Fruit fly (Drosophila melanogaster): ENCODE measurements around the gene cDIP.
A peak's percentile ranks its signal among the peaks of the same experiment; 100 is the strongest.

cDIP gene

DNA sequence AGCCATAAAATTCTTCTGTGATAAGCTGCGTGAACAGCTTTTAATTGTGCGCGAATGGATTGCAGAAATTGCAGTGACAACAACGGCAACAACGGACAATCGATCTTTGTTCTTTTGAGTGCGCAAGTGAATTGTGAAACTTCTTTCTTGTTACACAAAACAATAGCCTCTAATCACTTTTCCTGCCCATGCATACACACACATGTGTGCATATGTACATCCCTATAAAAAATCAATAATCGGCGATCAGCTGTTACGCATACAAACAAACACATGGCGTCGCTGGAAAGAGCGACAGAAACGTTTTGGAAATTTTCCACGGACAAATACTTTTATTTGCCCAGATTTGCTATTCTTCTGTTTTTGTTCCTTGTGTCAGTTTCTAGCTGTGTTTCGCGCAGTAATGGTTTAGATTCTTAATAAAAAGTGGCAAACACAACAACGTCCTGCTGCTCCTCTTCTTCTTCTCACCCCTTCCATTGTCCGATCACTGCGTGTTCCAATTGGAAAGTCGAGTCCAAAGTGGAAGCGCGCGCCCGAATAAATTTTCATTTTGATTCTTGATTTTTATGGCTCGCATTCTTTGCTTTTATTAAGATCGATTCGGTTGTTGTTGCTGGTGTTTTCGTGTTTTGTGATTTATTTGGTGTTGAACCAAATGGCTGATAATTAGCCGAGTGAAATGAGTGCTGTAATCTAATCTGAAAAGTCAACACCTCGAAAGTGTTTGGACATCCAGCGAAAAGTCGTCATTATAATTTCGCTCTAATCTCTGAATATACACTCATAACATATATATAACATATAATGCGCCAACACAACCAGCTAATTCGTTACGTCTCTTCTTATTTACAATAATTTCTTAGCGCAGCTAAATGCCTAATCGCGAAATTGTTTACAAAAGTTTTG lies 4.1 kb downstream of the cDIP start (continued):
- TF ChIP-seq Adf1 (GFP tag; IDR thresholded peaks at IDR 0.05) (no peak), eyg (GFP tag; optimal IDR thresholded peaks at IDR 0.05) (no peak), CG11456 (GFP tag; IDR thresholded peaks at IDR 0.05) (no peak), CG3995 (GFP tag; optimal IDR thresholded peaks at IDR 0.05) (no peak), CG12744 (GFP tag; optimal IDR thresholded peaks at IDR 0.05) (no peak), ci (GFP tag; IDR thresholded peaks at IDR 0.05) (0 out of 3 replicates have a peak, but pooled peaks have one; percentile 5), Hand (GFP tag; optimal IDR thresholded peaks at IDR 0.05) (no peak), btn (GFP tag; optimal IDR thresholded peaks at IDR 0.05) (no peak), ftz-f1 (GFP tag; optimal IDR thresholded peaks at IDR 0.05) (no peak), sisA (GFP tag; IDR thresholded peaks at IDR 0.05) (no peak), Side (GFP tag; optimal IDR thresholded peaks at IDR 0.05) (no peak), CG12769 (tag; optimal IDR thresholded peaks at IDR 0.05) (no peak), BtbVII (GFP tag; optimal IDR thresholded peaks at IDR 0.05) (no peak), Elba2 (GFP tag; optimal IDR thresholded peaks at IDR 0.05) (peak; percentile 93), bowl (GFP tag; IDR thresholded peaks at IDR 0.05) (no peak), Vsx1 (GFP tag; optimal IDR thresholded peaks at IDR 0.05) (peak; percentile 79), HLH54F (GFP tag; optimal IDR thresholded peaks at IDR 0.05) (no peak), CG13287 (GFP tag; IDR thresholded peaks at IDR 0.05; ENCODE audit: partially characterized antibody) (no peak), CG9215 (GFP tag; IDR thresholded peaks at IDR 0.05) (no peak), nau (GFP tag; optimal IDR thresholded peaks at IDR 0.05) (peak; percentile 2), Antp (GFP tag; optimal IDR thresholded peaks at IDR 0.05) (no peak), maf-S (GFP tag; optimal IDR thresholded peaks at IDR 0.05) (no peak), shn (GFP tag; optimal IDR thresholded peaks at IDR 0.05) (no peak), CG14441 (GFP tag; IDR thresholded peaks at IDR 0.05) (no peak), h (optimal IDR thresholded peaks at IDR 0.05) (no peak), CG10979 (tag; optimal IDR thresholded peaks at IDR 0.05) (no peak), sima (GFP tag; optimal IDR thresholded peaks at IDR 0.05) (no peak), CG33213 (GFP tag; optimal IDR thresholded peaks at IDR 0.05) (no peak), Doc3 (GFP tag; IDR thresholded peaks at IDR 0.05; ENCODE audit: partially characterized antibody) (no peak), hbn (GFP tag; IDR thresholded peaks at IDR 0.05; ENCODE audit: partially characterized antibody) (no peak), CG10321 (GFP tag; IDR thresholded peaks at IDR 0.05) (no peak), CG6654 (GFP tag; optimal IDR thresholded peaks at IDR 0.05) (no peak), ro (GFP tag; IDR thresholded peaks at IDR 0.05) (no peak), CG8089 (GFP tag; optimal IDR thresholded peaks at IDR 0.05) (no peak), sob (GFP tag; IDR thresholded peaks at IDR 0.05) (0 out of 2 replicates have a peak, but pooled peaks have one; percentile 16), Rx (GFP tag; IDR thresholded peaks at IDR 0.05) (no peak), odd (GFP tag; optimal IDR thresholded peaks at IDR 0.05) (no peak), Six4 (GFP tag; optimal IDR thresholded peaks at IDR 0.05) (no peak), wdn (GFP tag; IDR thresholded peaks at IDR 0.05) (no peak), Oli (tag; optimal IDR thresholded peaks at IDR 0.05) (no peak), CG4707 (GFP tag; optimal IDR thresholded peaks at IDR 0.05) (no peak), CG17385 (GFP tag; optimal IDR thresholded peaks at IDR 0.05) (peak; percentile 83), Dfd (GFP tag; optimal IDR thresholded peaks at IDR 0.05) (no peak), chn (GFP tag; optimal IDR thresholded peaks at IDR 0.05) (no peak), CG7556 (GFP tag; optimal IDR thresholded peaks at IDR 0.05) (no peak), nom (GFP tag; optimal IDR thresholded peaks at IDR 0.05) (peak; percentile 14), CG11247 (GFP tag; IDR thresholded peaks at IDR 0.05) (no peak), CG18011 (GFP tag; optimal IDR thresholded peaks at IDR 0.05) (no peak), tio (GFP tag; optimal IDR thresholded peaks at IDR 0.05) (no peak), schlank (tag; optimal IDR thresholded peaks at IDR 0.05) (no peak)

Measured in whole organism, embryonic.